Worm (Caenorhabditis elegans): ENCODE data around the gene srbc-42.

DNA sequence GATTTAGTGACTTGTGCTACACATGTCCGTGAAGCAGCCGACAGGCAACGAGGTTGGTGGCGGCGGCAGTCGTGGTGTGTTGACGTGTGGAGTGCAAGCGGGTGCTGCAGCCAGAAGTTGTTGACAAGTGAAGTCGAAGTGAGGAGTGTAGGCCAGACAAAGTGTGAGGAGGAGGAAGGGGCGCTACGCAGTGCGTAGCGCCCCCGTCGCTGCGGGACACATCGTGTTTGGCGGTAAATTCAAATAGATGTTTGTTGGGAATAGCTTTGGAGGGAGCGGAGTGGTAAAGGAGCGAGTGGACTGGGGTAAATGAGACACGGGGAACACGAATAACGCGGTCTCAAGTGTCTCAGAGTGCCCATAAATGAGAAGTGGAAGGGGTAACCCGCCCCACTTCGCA is 5.5 kb downstream of the srbc-42 start:
- no peak for TF ChIP-seq him-1 (tag; optimal IDR thresholded peaks at IDR 0.05)
- TF ChIP-seq W03F9.2 (tag; optimal IDR thresholded peaks at IDR 0.05), result no peak
